Worm (Caenorhabditis elegans) whole organism, mixed stage, embryonic: Measurements from ENCODE around the gene gldi-1.

ENCODE experiments used
- ces-1 ChIP-seq: fragments of 150-350 bp; optimal IDR thresholded peaks from 2 replicates; lab custom pipeline; 2014; ENCODE audit warnings: missing biosample characterization, missing genetic modification reagents, missing genetic modification characterization
- drap-1 ChIP-seq: fragments of 200-800 bp; sonication (Bioruptor generic); optimal IDR thresholded peaks from 3 replicates; lab custom pipeline; 2018; ENCODE audit warnings: mild to moderate bottlenecking, missing genetic modification characterization, missing compliant biosample characterization
- mab-5 ChIP-seq: fragments of 150-350 bp; optimal IDR thresholded peaks from 2 replicates; lab custom pipeline; 2014; ENCODE audit warnings: missing biosample characterization, missing genetic modification characterization
- nhr-12 ChIP-seq: fragments of 150-350 bp; optimal IDR thresholded peaks from 2 replicates; lab custom pipeline; 2014; ENCODE audit warnings: missing biosample characterization, missing genetic modification characterization
- nhr-2 ChIP-seq: fragments of 150-350 bp; optimal IDR thresholded peaks from 2 replicates; lab custom pipeline; 2014; ENCODE audit warnings: missing biosample characterization, missing genetic modification characterization
- nhr-28 ChIP-seq: fragments of 150-350 bp; optimal IDR thresholded peaks from 2 replicates; lab custom pipeline; 2014; ENCODE audit warnings: missing biosample characterization, missing genetic modification characterization
- snpc-4 ChIP-seq: fragments of 150-350 bp; optimal IDR thresholded peaks from 2 replicates; lab custom pipeline; 2014; ENCODE audit warnings: missing biosample characterization, missing genetic modification characterization

- TF ChIP-seq nhr-28 (no peak), mab-5 (tag; lab: Kevin White, UChicago) (no peak), drap-1 (GFP tag; lab: Kevin White, UChicago) (no peak), nhr-12 (tag; lab: Kevin White, UChicago) (no peak), nhr-2 (tag; lab: Kevin White, UChicago) (no peak), ces-1 (GFP tag; lab: Kevin White, UChicago) (no peak), snpc-4 (tag; lab: Kevin White, UChicago) (no peak)
Observed at ce11 chrII:495124-495523, 10.9 kb upstream of the gldi-1 start, which contains the start of gene sms-5.
